Worm (Caenorhabditis elegans): ENCODE data around the gene ceh-63.
A peak's percentile ranks its signal among the peaks of the same experiment; 100 is the strongest.

ceh-63 gene

DNA sequence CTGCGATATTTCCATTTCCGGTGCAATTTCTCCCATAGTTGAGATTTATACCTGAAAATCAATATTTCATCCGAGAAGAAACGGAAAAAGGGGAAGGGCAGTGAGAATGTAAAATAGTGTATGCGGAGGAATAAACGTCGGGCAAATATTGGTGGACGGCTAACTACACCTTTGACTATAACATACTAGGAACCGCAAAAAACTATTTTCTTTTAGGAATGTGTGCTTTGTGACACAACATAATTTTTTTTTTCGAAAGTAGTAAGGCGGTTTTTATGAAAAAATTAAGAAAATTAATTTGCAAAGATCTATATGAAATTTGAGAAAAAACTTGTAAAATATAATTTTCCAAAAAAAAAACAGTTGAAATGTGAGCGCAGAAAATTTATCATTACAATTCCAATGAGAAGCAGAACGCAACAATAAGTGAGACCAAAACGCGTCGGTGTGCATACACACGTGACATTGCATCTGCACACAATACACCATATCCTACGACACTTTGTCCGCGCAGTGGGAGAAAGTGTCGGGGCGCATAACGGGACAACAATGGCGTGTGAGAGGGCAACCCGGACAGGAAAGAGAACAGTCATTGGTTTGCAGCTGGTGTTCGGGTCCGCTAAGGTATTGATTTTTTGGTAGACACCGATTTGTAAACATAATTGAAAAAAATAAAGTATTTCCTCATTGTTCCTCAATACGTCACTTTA lies 23.6 kb downstream of the ceh-63 start, which contains the start of the genes sax-1 and R11G1.2 (continued):
- TF ChIP-seq pha-4 (GFP tag; IDR thresholded peaks at IDR 0.05) (no peak), pha-4 (tag; optimal IDR thresholded peaks at IDR 0.05) (no peak), nhr-28 (tag; optimal IDR thresholded peaks at IDR 0.05) (peak; percentile 41), nhr-102 (tag; optimal IDR thresholded peaks at IDR 0.05) (no peak), tag-97 (GFP tag; IDR thresholded peaks at IDR 0.05) (no peak), ztf-7 (tag; optimal IDR thresholded peaks at IDR 0.05) (peak; percentile 56), nhr-237 (tag; optimal IDR thresholded peaks at IDR 0.05) (no peak), lir-3 (tag; optimal IDR thresholded peaks at IDR 0.05) (no peak), nhr-25 (tag; optimal IDR thresholded peaks at IDR 0.05; ENCODE audit: borderline replicate concordance, insufficient read depth) (peak; percentile 25), nhr-48 (tag; optimal IDR thresholded peaks at IDR 0.05) (peak; percentile 29), daf-12 (tag; optimal IDR thresholded peaks at IDR 0.05) (no peak), nhr-6 (tag; optimal IDR thresholded peaks at IDR 0.05) (peak; percentile 34), dmd-9 (GFP tag; IDR thresholded peaks at IDR 0.05) (no peak), hmg-1.1 (GFP tag; IDR thresholded peaks at IDR 0.05) (peak; percentile 68), ceh-82 (tag; optimal IDR thresholded peaks at IDR 0.05) (no peak), lsy-2 (tag; optimal IDR thresholded peaks at IDR 0.05) (peak in 1 of 2 experiments; percentile 70), set-16 (GFP tag; IDR thresholded peaks at IDR 0.05) (no peak), tra-1 (GFP tag; IDR thresholded peaks at IDR 0.05) (no peak)

DNA sequence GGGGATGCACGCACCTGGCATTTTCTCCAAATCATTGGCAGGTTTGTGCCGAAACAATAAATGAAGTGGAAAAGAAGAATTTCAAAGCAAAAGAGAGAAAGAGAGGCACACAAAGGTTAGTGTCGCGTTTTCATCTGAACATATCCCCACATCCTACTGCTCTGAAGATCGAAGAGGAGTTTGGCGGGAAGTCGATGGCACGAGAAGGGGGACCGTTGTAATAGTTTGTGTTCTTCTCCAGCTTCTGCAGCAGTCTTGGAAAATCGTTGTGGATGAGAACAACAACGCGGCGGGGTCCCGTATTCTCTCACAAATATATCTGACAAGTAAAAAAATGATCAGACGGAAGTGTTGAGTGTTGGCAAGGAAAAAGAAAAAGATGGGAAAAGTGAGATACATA lies 27.9 kb downstream of the ceh-63 start:
- TF ChIP-seq pha-4 (GFP tag; IDR thresholded peaks at IDR 0.05) (no peak), pha-4 (tag; optimal IDR thresholded peaks at IDR 0.05) (no peak), sdz-12 (GFP tag; optimal IDR thresholded peaks at IDR 0.05) (no peak), lin-29 (GFP tag; IDR thresholded peaks at IDR 0.05) (no peak), daf-16 (GFP tag; optimal IDR thresholded peaks at IDR 0.05) (peak in 1 of 2 experiments; percentile 69), daf-16 (tag; optimal IDR thresholded peaks at IDR 0.05) (no peak), dmd-9 (GFP tag; IDR thresholded peaks at IDR 0.05) (no peak), hlh-11 (tag; optimal IDR thresholded peaks at IDR 0.05) (peak; percentile 19), nhr-237 (tag; optimal IDR thresholded peaks at IDR 0.05) (no peak), nhr-10 (tag; optimal IDR thresholded peaks at IDR 0.05) (no peak), ztf-7 (tag; optimal IDR thresholded peaks at IDR 0.05) (no peak), fkh-10 (GFP tag; optimal IDR thresholded peaks at IDR 0.05) (no peak), saeg-2 (GFP tag; IDR thresholded peaks at IDR 0.05) (no peak)

DNA sequence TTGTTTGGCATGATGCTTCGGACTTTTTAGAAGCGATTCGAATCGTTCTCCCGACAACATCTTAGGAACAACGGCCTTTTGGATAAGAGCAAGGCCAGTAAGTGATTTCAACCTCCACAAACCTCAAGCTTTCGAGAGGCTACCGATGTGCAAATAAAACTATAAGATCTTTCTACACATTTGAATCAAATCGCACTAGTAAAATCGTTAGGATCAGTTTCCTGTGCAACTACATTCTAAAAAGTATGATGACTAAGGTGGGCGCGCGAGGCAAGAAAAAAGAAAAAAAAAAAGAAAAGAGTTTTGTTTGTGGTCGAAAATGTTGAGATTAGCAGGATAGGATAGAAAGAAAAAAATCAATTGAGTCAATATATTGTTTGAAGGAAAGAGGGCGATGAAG lies 29.1 kb downstream of the ceh-63 start, which contains the start of gene tmem-24:
tmem-24 (minus strand) TSS at position 101 of the 400 bp plus-strand sequence.
- TF ChIP-seq unc-62 (GFP tag; optimal IDR thresholded peaks at IDR 0.05 in 1 of 2): peak in 1 of 2 experiments; percentile 11
- TF ChIP-seq unc-62 (tag; optimal IDR thresholded peaks at IDR 0.05): no peak
- TF ChIP-seq daf-12 (tag; optimal IDR thresholded peaks at IDR 0.05): no peak

DNA sequence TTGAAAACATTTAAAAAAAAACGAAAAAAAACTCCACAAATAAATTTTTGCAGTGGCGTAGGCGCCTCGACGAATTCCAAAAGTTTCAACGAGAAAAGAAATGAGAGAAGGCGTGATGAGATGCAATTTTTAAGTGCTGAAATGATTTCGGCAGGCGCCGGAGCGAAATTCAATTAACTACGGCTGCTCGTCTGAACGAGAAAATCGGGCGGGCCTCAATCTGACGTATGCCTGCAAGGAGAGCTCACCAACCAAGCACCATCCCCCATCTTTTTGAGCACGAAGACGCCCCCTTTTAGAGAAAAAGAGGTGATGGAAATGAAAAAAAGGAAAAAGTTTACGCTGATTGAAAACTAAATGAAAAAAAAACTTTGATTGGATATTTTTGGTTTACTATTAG lies 39.1 kb downstream of the ceh-63 start:
- no peak for TF ChIP-seq unc-62 (GFP tag; optimal IDR thresholded peaks at IDR 0.05 in 1 of 2)
- TF ChIP-seq unc-62 (tag; optimal IDR thresholded peaks at IDR 0.05): no peak
- no peak for TF ChIP-seq sdz-12 (GFP tag; optimal IDR thresholded peaks at IDR 0.05)
- TF ChIP-seq pqm-1 (tag; optimal IDR thresholded peaks at IDR 0.05): no peak
- TF ChIP-seq ceh-20 (GFP tag; IDR thresholded peaks at IDR 0.05): no peak
- no peak for TF ChIP-seq nhr-77 (tag; optimal IDR thresholded peaks at IDR 0.05)
- TF ChIP-seq tra-1 (GFP tag; IDR thresholded peaks at IDR 0.05): no peak
- no peak for TF ChIP-seq zfp-3 (GFP tag; conservative IDR thresholded peaks at IDR 0.05)
- TF ChIP-seq egl-27 (tag; optimal IDR thresholded peaks at IDR 0.05): no peak
- no peak for TF ChIP-seq gei-8 (GFP tag; optimal IDR thresholded peaks at IDR 0.05)
- TF ChIP-seq dmd-9 (GFP tag; IDR thresholded peaks at IDR 0.05): no peak
- no peak for TF ChIP-seq aly-2 (tag; optimal IDR thresholded peaks at IDR 0.05)
- no peak for TF ChIP-seq arid-1 (GFP tag; conservative IDR thresholded peaks at IDR 0.05)
- no peak for TF ChIP-seq ztf-7 (tag; optimal IDR thresholded peaks at IDR 0.05)
- no peak for TF ChIP-seq daf-8 (GFP tag; IDR thresholded peaks at IDR 0.05)
- no peak for TF ChIP-seq mdl-1 (tag; optimal IDR thresholded peaks at IDR 0.05)
- no peak for TF ChIP-seq rbr-2 (tag; optimal IDR thresholded peaks at IDR 0.05)
- no peak for TF ChIP-seq attf-4 (tag; optimal IDR thresholded peaks at IDR 0.05)
